Fruit fly (Drosophila melanogaster): Measurements from ENCODE around the gene CG16903.

The CG16903 gene

dm6 chrX:2036383-2036782 is 43.8 kb downstream of the CG16903 start:
- no peak for TF ChIP-seq CG17801 (GFP tag; optimal IDR thresholded peaks at IDR 0.05; ENCODE audit: partially characterized antibody)

- TF ChIP-seq CG17801 (GFP tag; optimal IDR thresholded peaks at IDR 0.05; ENCODE audit: partially characterized antibody), result peak; percentile 9
Measured at dm6 chrX:2032821-2033436, 47.3 kb downstream of the CG16903 start.

- no peak for TF ChIP-seq CG17801 (GFP tag; optimal IDR thresholded peaks at IDR 0.05; ENCODE audit: partially characterized antibody)
Measured at dm6 chrX:2032160-2032801, 47.9 kb downstream of the CG16903 start.

- peak; percentile 6 for TF ChIP-seq CG17801 (GFP tag; optimal IDR thresholded peaks at IDR 0.05; ENCODE audit: partially characterized antibody)
Measured at dm6 chrX:2031308-2031707, 48.9 kb downstream of the CG16903 start.
